Fruit fly (Drosophila melanogaster) whole organism, embryonic: Measurements from ENCODE around the gene NELF-B.
A peak's percentile ranks its signal among the peaks of the same experiment; 100 is the strongest.

ENCODE experiments used
- ATbp ChIP-seq: fragments of 200-800 bp; sonication (Bioruptor generic); optimal IDR thresholded peaks from 2 replicates; lab custom pipeline; 2017; ENCODE audit warnings: missing biosample characterization, mild to moderate bottlenecking, missing genetic modification characterization, missing genetic modification reagents
- CG10147 ChIP-seq: fragments of 200-800 bp; sonication (Bioruptor generic); optimal IDR thresholded peaks from 2 replicates; lab custom pipeline; 2019; ENCODE audit warnings: missing biosample characterization, mild to moderate bottlenecking, missing genetic modification characterization, moderate library complexity
- CG10209 ChIP-seq: fragments of 200-800 bp; sonication (Bioruptor generic); optimal IDR thresholded peaks from 3 replicates; lab custom pipeline; 2017; ENCODE audit warnings: missing biosample characterization, mild to moderate bottlenecking, missing genetic modification characterization, missing genetic modification reagents
- CG10565 ChIP-seq: fragments of 200-800 bp; sonication (Bioruptor generic); optimal IDR thresholded peaks from 3 replicates; lab custom pipeline; 2016; ENCODE audit warnings: missing biosample characterization, mild to moderate bottlenecking, missing genetic modification characterization
- CG14441 ChIP-seq: fragments of 200-800 bp; sonication (Bioruptor generic); IDR thresholded peaks from 2 replicates; pipeline ENCODE4 v1.3.6; 2022; ENCODE audit warnings: missing biosample characterization, missing genetic modification characterization
- CG15479 ChIP-seq: fragments of 200-800 bp; sonication (Bioruptor generic); optimal IDR thresholded peaks from 3 replicates; lab custom pipeline; 2019; ENCODE audit warnings: missing biosample characterization, mild to moderate bottlenecking, missing genetic modification characterization, moderate library complexity
- CG17359 ChIP-seq: fragments of 200-800 bp; sonication (Bioruptor generic); optimal IDR thresholded peaks from 3 replicates; lab custom pipeline; 2018; ENCODE audit warnings: missing biosample characterization, mild to moderate bottlenecking, missing genetic modification characterization, moderate library complexity
- CG17568 ChIP-seq: fragments of 200-800 bp; sonication (Bioruptor generic); optimal IDR thresholded peaks from 2 replicates; lab custom pipeline; 2018; ENCODE audit warnings: missing biosample characterization, mild to moderate bottlenecking, missing genetic modification characterization, moderate library complexity
- CG2120 ChIP-seq: fragments of 200-800 bp; sonication (Bioruptor generic); optimal IDR thresholded peaks from 3 replicates; lab custom pipeline; 2016; ENCODE audit warnings: missing biosample characterization, missing genetic modification characterization
- CG2129 ChIP-seq: fragments of 200-800 bp; sonication (Bioruptor generic); IDR thresholded peaks from 2 replicates; pipeline ENCODE4 v1.3.6; 2022; ENCODE audit warnings: missing biosample characterization, missing genetic modification characterization; ENCODE audit not compliant: partially characterized antibody
- CG31388 ChIP-seq: fragments of 200-800 bp; sonication (Bioruptor generic); optimal IDR thresholded peaks from 2 replicates; lab custom pipeline; 2016; ENCODE audit warnings: missing biosample characterization, missing genetic modification characterization
- CG32772 ChIP-seq: fragments of 200-800 bp; sonication (Bioruptor generic); IDR thresholded peaks from 2 replicates; pipeline ENCODE4 v1.3.6; 2022; ENCODE audit warnings: missing biosample characterization, missing genetic modification characterization
- CG42726 ChIP-seq: fragments of 200-800 bp; sonication (Bioruptor generic); IDR thresholded peaks from 2 replicates; pipeline ENCODE4 v1.3.6; 2022; ENCODE audit warnings: missing biosample characterization, missing genetic modification characterization; ENCODE audit not compliant: partially characterized antibody
- CG6854 ChIP-seq: fragments of 200-800 bp; sonication (Bioruptor generic); optimal IDR thresholded peaks from 3 replicates; lab custom pipeline; 2017; ENCODE audit warnings: missing biosample characterization, mild to moderate bottlenecking, missing genetic modification characterization
- CG7271 ChIP-seq: fragments of 200-800 bp; sonication (Bioruptor generic); optimal IDR thresholded peaks from 2 replicates; lab custom pipeline; 2018; ENCODE audit warnings: missing biosample characterization, mild to moderate bottlenecking, missing genetic modification characterization, moderate library complexity
- CG8388 ChIP-seq: fragments of 200-800 bp; sonication (Bioruptor generic); optimal IDR thresholded peaks from 2 replicates; lab custom pipeline; 2019; ENCODE audit warnings: missing biosample characterization, mild to moderate bottlenecking, missing genetic modification characterization, moderate library complexity
- Dbx ChIP-seq: fragments of 200-800 bp; sonication (Bioruptor generic); IDR thresholded peaks from 3 replicates; pipeline ENCODE4 v1.3.6; 2022; ENCODE audit warnings: missing biosample characterization, missing genetic modification characterization
- Elba2 ChIP-seq: fragments of 200-800 bp; sonication (Bioruptor generic); optimal IDR thresholded peaks from 3 replicates; lab custom pipeline; 2016; ENCODE audit warnings: missing biosample characterization, missing genetic modification characterization
- Fer1 ChIP-seq: fragments of 200-800 bp; sonication (Bioruptor generic); optimal IDR thresholded peaks from 2 replicates; lab custom pipeline; 2017; ENCODE audit warnings: missing biosample characterization, mild to moderate bottlenecking, missing genetic modification characterization
- Fer3 ChIP-seq: fragments of 200-800 bp; sonication (Bioruptor generic); optimal IDR thresholded peaks from 2 replicates; lab custom pipeline; 2018; ENCODE audit warnings: missing biosample characterization, mild to moderate bottlenecking, missing genetic modification characterization, moderate library complexity
- Hey ChIP-seq: fragments of 200-800 bp; sonication (Bioruptor generic); optimal IDR thresholded peaks from 3 replicates; lab custom pipeline; 2018; ENCODE audit warnings: missing biosample characterization, mild to moderate bottlenecking, missing genetic modification characterization
- Hr39 ChIP-seq: fragments of >200 bp; optimal IDR thresholded peaks from 2 replicates; lab custom pipeline; 2017
- Mrtf ChIP-seq: fragments of 200-800 bp; sonication (Bioruptor generic); IDR thresholded peaks from 3 replicates; pipeline ENCODE4 v1.3.6; 2022; ENCODE audit warnings: missing biosample characterization, missing genetic modification characterization
- Oli ChIP-seq: fragments of 200-800 bp; sonication (Bioruptor generic); optimal IDR thresholded peaks from 2 replicates; lab custom pipeline; 2018; ENCODE audit warnings: missing biosample characterization, mild to moderate bottlenecking, missing genetic modification characterization, moderate library complexity
- chif ChIP-seq, 2 experiments: fragments of 200-800 bp; sonication (Bioruptor generic); optimal IDR thresholded peaks; 3 replicates each; lab custom pipeline; 2016; ENCODE audit warnings: missing biosample characterization in 2 of 2, missing genetic modification characterization in 2 of 2
- chn ChIP-seq: fragments of 200-800 bp; sonication (Bioruptor generic); optimal IDR thresholded peaks from 2 replicates; lab custom pipeline; 2016; ENCODE audit warnings: missing biosample characterization, missing genetic modification characterization
- ci ChIP-seq: fragments of 200-800 bp; sonication (Bioruptor generic); IDR thresholded peaks from 3 replicates; pipeline ENCODE4 v1.3.6; 2022; ENCODE audit warnings: missing biosample characterization, missing genetic modification characterization
- crp ChIP-seq, 2 experiments: fragments of 200-800 bp; sonication (Bioruptor generic); optimal IDR thresholded peaks; 2 replicates in 1 of 2; 3 replicates in 1 of 2; lab custom pipeline; 2017; ENCODE audit warnings: missing biosample characterization in 2 of 2, missing genetic modification characterization in 2 of 2, mild to moderate bottlenecking in 1 of 2, moderate library complexity in 1 of 2
- dpn ChIP-seq, 2 experiments: fragments of 200-800 bp; sonication (Bioruptor generic); optimal IDR thresholded peaks; 3 replicates each; lab custom pipeline; 2016; ENCODE audit warnings: missing biosample characterization in 2 of 2, missing genetic modification characterization in 2 of 2
- en ChIP-seq: fragments of 200-800 bp; sonication (Bioruptor generic); optimal IDR thresholded peaks from 2 replicates; lab custom pipeline; 2016; ENCODE audit warnings: missing biosample characterization, missing genetic modification characterization
- ewg ChIP-seq: fragments of 200-800 bp; sonication (Bioruptor generic); optimal IDR thresholded peaks from 3 replicates; lab custom pipeline; 2017; ENCODE audit warnings: mild to moderate bottlenecking, missing biosample characterization, missing genetic modification reagents, missing genetic modification characterization
- gsb ChIP-seq: fragments of 200-800 bp; sonication (Bioruptor generic); IDR thresholded peaks from 2 replicates; pipeline ENCODE4 v1.3.6; 2022; ENCODE audit warnings: missing biosample characterization, missing genetic modification characterization
- gsb-n ChIP-seq: fragments of 200-800 bp; sonication (Bioruptor generic); optimal IDR thresholded peaks from 3 replicates; lab custom pipeline; 2018; ENCODE audit warnings: missing biosample characterization, mild to moderate bottlenecking, missing genetic modification characterization
- h ChIP-seq: fragments of >200 bp; optimal IDR thresholded peaks from 2 replicates; lab custom pipeline; 2017
- hth ChIP-seq: fragments of >200 bp; optimal IDR thresholded peaks from 2 replicates; lab custom pipeline; 2017; ENCODE audit warnings: inconsistent platforms
- insv ChIP-seq, 2 experiments: fragments of 200-800 bp; sonication (Bioruptor generic); optimal IDR thresholded peaks; 3 replicates each; lab custom pipeline; 2016 to 2018; ENCODE audit warnings: missing biosample characterization in 2 of 2, missing genetic modification characterization in 2 of 2
- jing ChIP-seq: fragments of 200-800 bp; sonication (Bioruptor generic); optimal IDR thresholded peaks from 2 replicates; lab custom pipeline; 2018; ENCODE audit warnings: missing biosample characterization, mild to moderate bottlenecking, missing genetic modification characterization
- jumu ChIP-seq: fragments of 200-800 bp; sonication (Bioruptor generic); optimal IDR thresholded peaks from 3 replicates; lab custom pipeline; 2016; ENCODE audit warnings: missing biosample characterization, missing genetic modification characterization
- luna ChIP-seq: fragments of 200-800 bp; sonication (Bioruptor generic); optimal IDR thresholded peaks from 2 replicates; lab custom pipeline; 2016; ENCODE audit warnings: missing biosample characterization, missing genetic modification characterization
- pan ChIP-seq, 4 experiments: fragments of >200 bp in 3 of 4; fragments of 200-800 bp in 1 of 4; sonication (Bioruptor generic) in 1 of 4; optimal IDR thresholded peaks in 3 of 4; IDR thresholded peaks in 1 of 4; 2 replicates each; pipeline versions ENCODE4 v1.3.6 to Lab custom; 2017 to 2022; ENCODE audit warnings: missing biosample characterization in 2 of 4, missing genetic modification characterization in 2 of 4, mixed read lengths in 1 of 4
- pb ChIP-seq: fragments of 200-800 bp; sonication (Bioruptor generic); optimal IDR thresholded peaks from 3 replicates; lab custom pipeline; 2016; ENCODE audit warnings: missing biosample characterization, missing genetic modification characterization
- pho ChIP-seq: fragments of 200-800 bp; sonication (Bioruptor generic); optimal IDR thresholded peaks from 2 replicates; lab custom pipeline; 2016; ENCODE audit warnings: missing biosample characterization, missing genetic modification characterization
- tin ChIP-seq: fragments of 200-800 bp; sonication (Bioruptor generic); optimal IDR thresholded peaks from 3 replicates; lab custom pipeline; 2016; ENCODE audit warnings: missing biosample characterization, missing genetic modification characterization
- trh ChIP-seq: fragments of 200-800 bp; sonication (Bioruptor generic); optimal IDR thresholded peaks from 2 replicates; lab custom pipeline; 2016; ENCODE audit warnings: missing biosample characterization, missing genetic modification characterization
- vnd ChIP-seq: fragments of 200-800 bp; sonication (Bioruptor generic); IDR thresholded peaks from 3 replicates; pipeline ENCODE4 v1.3.6; 2022; ENCODE audit warnings: missing biosample characterization, missing genetic modification characterization; ENCODE audit not compliant: partially characterized antibody
- vvl ChIP-seq: fragments of 200-800 bp; sonication (Bioruptor generic); IDR thresholded peaks from 2 replicates; pipeline ENCODE4 v1.3.6; 2022; ENCODE audit warnings: missing biosample characterization, missing genetic modification characterization
- wor ChIP-seq: fragments of 200-800 bp; sonication (Bioruptor generic); IDR thresholded peaks from 2 replicates; pipeline ENCODE4 v1.3.6; 2022; ENCODE audit warnings: missing biosample characterization, missing genetic modification characterization
- zfh2 ChIP-seq: fragments of 200-800 bp; sonication (Bioruptor generic); optimal IDR thresholded peaks from 2 replicates; lab custom pipeline; 2016; ENCODE audit warnings: missing biosample characterization, missing genetic modification characterization

Gene NELF-B

dm6 chrX:7706398-7707349, 21.5 kb downstream of the NELF-B start (continued):
- TF ChIP-seq zfh2 (GFP tag; lab: Kevin White, UChicago) (peak; percentile 85), CG31388 (GFP tag; lab: Kevin White, UChicago) (peak; percentile 90), hth (lab: Kevin White, UChicago) (no peak), luna (GFP tag; lab: Kevin White, UChicago) (no peak), CG10565 (GFP tag; lab: Kevin White, UChicago) (peak; percentile 60), CG32772 (GFP tag; lab: Robert Waterston, UW) (peak; percentile 98), ewg (GFP tag; lab: Kevin White, UChicago) (peak; percentile 91), Dbx (GFP tag; lab: Robert Waterston, UW) (peak; percentile 99), CG8388 (GFP tag; lab: Kevin White, UChicago) (peak; percentile 97), chif (GFP tag; optimal IDR thresholded peaks at IDR 0.05; lab: Kevin White, UChicago) (peak; percentile 31 to 73), insv (GFP tag; optimal IDR thresholded peaks at IDR 0.05; lab: Kevin White, UChicago) (peak in 1 of 2 experiments; percentile 78), gsb (GFP tag; lab: Robert Waterston, UW) (peak; percentile 98), Hr39 (lab: Kevin White, UChicago) (no peak), h (lab: Kevin White, UChicago) (no peak), en (no peak), jumu (GFP tag; lab: Kevin White, UChicago) (peak; percentile 74), CG7271 (tag; lab: Kevin White, UChicago) (peak; percentile 87), CG42726 (GFP tag; lab: Robert Waterston, UW) (no peak), CG10209 (GFP tag; lab: Kevin White, UChicago) (peak; percentile 96), CG17568 (GFP tag; lab: Kevin White, UChicago) (peak; percentile 97), pho (peak; percentile 80), tin (peak; percentile 97), dpn (GFP tag; optimal IDR thresholded peaks at IDR 0.05; lab: Kevin White, UChicago) (peak; percentile 40 to 98), Hey (peak; percentile 87), chn (peak; percentile 59), pan (optimal IDR thresholded peaks at IDR 0.05; lab: Kevin White, UChicago) (no peak), pan (GFP tag; optimal IDR thresholded peaks at IDR 0.05 in 1 of 2, IDR thresholded peaks at IDR 0.05 in 1 of 2) (peak in 1 of 2 experiments; percentile 99), wor (peak; percentile 97), ATbp (GFP tag; lab: Kevin White, UChicago) (peak; percentile 97), CG17359 (tag; lab: Kevin White, UChicago) (peak; percentile 99), Mrtf (GFP tag; lab: Robert Waterston, UW) (peak; percentile 98), Elba2 (peak; percentile 31), trh (GFP tag; lab: Kevin White, UChicago) (peak; percentile 85), vnd (no peak), Fer1 (GFP tag; lab: Kevin White, UChicago) (peak; percentile 99), CG10147 (GFP tag; lab: Kevin White, UChicago) (peak; percentile 98), gsb-n (tag; lab: Kevin White, UChicago) (peak; percentile 96), Oli (peak; percentile 98), pb (peak; percentile 58), CG14441 (peak; percentile 99), CG2129 (GFP tag; lab: Robert Waterston, UW) (no peak), ci (GFP tag; lab: Robert Waterston, UW) (peak; percentile 99), CG2120 (GFP tag; lab: Kevin White, UChicago) (peak; percentile 97), vvl (GFP tag; lab: Robert Waterston, UW) (peak; percentile 99), CG6854 (peak; percentile 97), CG15479 (GFP tag; lab: Kevin White, UChicago) (no peak), jing (peak; percentile 95), Fer3 (tag; lab: Kevin White, UChicago) (peak; percentile 99), crp (GFP tag; optimal IDR thresholded peaks at IDR 0.05; lab: Kevin White, UChicago) (peak in 1 of 2 experiments; percentile 64)
